Worm (Caenorhabditis elegans): ENCODE data around the gene flp-21.

Gene flp-21

ce11 chrV:7816486-7816885 is 23.3 kb downstream of the flp-21 start:
- no peak for TF ChIP-seq unc-62 (GFP tag; optimal IDR thresholded peaks at IDR 0.05)

- TF ChIP-seq unc-62 (GFP tag; optimal IDR thresholded peaks at IDR 0.05) = no peak
Measured at ce11 chrV:7819585-7819984, 26.4 kb downstream of the flp-21 start.

ce11 chrV:7820270-7820669 is 27.1 kb downstream of the flp-21 start, which contains the start of gene lbp-4:
lbp-4 (plus strand) TSS chrV:7820578.
- TF ChIP-seq unc-62 (GFP tag; optimal IDR thresholded peaks at IDR 0.05) = no peak

- no peak for TF ChIP-seq unc-62 (GFP tag; optimal IDR thresholded peaks at IDR 0.05)
Measured at ce11 chrV:7822655-7823054, 29.5 kb downstream of the flp-21 start.

ce11 chrV:7824138-7824537 is 31.0 kb downstream of the flp-21 start:
- TF ChIP-seq unc-62 (GFP tag; optimal IDR thresholded peaks at IDR 0.05) = no peak

- TF ChIP-seq unc-62 (GFP tag; optimal IDR thresholded peaks at IDR 0.05) = no peak
Measured at ce11 chrV:7825836-7826235, 32.7 kb downstream of the flp-21 start.

- no peak for TF ChIP-seq unc-62 (GFP tag; optimal IDR thresholded peaks at IDR 0.05)
Measured at ce11 chrV:7826362-7826761, 33.2 kb downstream of the flp-21 start.

- TF ChIP-seq unc-62 (GFP tag; optimal IDR thresholded peaks at IDR 0.05) = no peak
Measured at ce11 chrV:7826917-7827316, 33.8 kb downstream of the flp-21 start, which contains the start of gene mig-6. mig-6 (plus strand) TSS chrV:7827217.

ce11 chrV:7830952-7831351 is 37.8 kb downstream of the flp-21 start:
- no peak for TF ChIP-seq unc-62 (GFP tag; optimal IDR thresholded peaks at IDR 0.05)

- no peak for TF ChIP-seq unc-62 (GFP tag; optimal IDR thresholded peaks at IDR 0.05)
Measured at ce11 chrV:7836911-7837310, 43.7 kb downstream of the flp-21 start, which contains the start of gene txt-5. txt-5 (minus strand) TSS chrV:7837134.

- no peak for TF ChIP-seq unc-62 (GFP tag; optimal IDR thresholded peaks at IDR 0.05)
Measured at ce11 chrV:7837809-7838208, 44.6 kb downstream of the flp-21 start, which contains the start of gene ttr-33. ttr-33 (minus strand) TSS chrV:7837909.

- no peak for TF ChIP-seq unc-62 (GFP tag; optimal IDR thresholded peaks at IDR 0.05)
Measured at ce11 chrV:7839485-7839884, 46.3 kb downstream of the flp-21 start, which contains the start of gene C37C3.12. C37C3.12 (minus strand) TSS chrV:7839585.

ce11 chrV:7842228-7842627 is 49.1 kb downstream of the flp-21 start, which contains the start of gene grd-8:
grd-8 (plus strand) TSS chrV:7842528.
- no peak for TF ChIP-seq unc-62 (GFP tag; optimal IDR thresholded peaks at IDR 0.05)

Data from whole organism, dauer.